Worm (Caenorhabditis elegans) whole organism, midembryonic: Measurements from ENCODE around the gene B0563.1.

Experiments used
- T22C8.4 ChIP-seq: fragments of 200-800 bp; sonication (Bioruptor generic); IDR thresholded peaks from 2 replicates; pipeline ENCODE4 v1.3.6; 2022; ENCODE audit warnings: missing genetic modification characterization, missing compliant biosample characterization
- flt-1 ChIP-seq: fragments of 200-800 bp; sonication (Bioruptor generic); IDR thresholded peaks from 2 replicates; pipeline ENCODE4 v1.3.6; 2022; ENCODE audit warnings: missing genetic modification characterization, missing compliant biosample characterization

DNA sequence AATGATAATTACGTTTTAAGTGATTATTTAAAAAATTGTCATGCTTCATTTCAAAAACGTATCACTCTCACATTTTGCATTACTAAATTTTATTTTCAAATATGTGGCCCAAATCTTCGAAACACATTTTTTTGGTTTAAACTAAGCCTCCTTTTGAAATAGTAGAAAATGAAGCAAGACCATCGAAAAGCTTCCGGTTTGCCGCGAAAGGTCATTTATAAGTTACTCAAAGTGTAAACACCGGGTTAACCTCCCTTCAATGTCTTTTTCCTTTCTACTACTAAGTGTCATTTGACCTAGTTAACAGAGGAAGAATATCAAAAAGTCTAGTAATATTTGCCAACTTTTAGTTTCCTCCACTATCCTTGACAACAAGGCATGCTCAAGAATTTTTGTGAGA, 35.4 kb downstream of the B0563.1 start:
- TF ChIP-seq flt-1 (GFP tag; lab: Robert Waterston, UW) (no peak), T22C8.4 (GFP tag; lab: Robert Waterston, UW) (no peak)
